Fruit fly (Drosophila melanogaster) whole organism, prepupa: Measurements from ENCODE around the gene Npc2h.

Experiments
- Blimp-1 ChIP-seq: fragments of 200-800 bp; sonication (Bioruptor generic); optimal IDR thresholded peaks from 3 replicates; lab custom pipeline; 2017; ENCODE audit warnings: missing biosample characterization, missing genetic modification characterization, mild to moderate bottlenecking, moderate library complexity, missing genetic modification reagents
- CG10631 ChIP-seq: fragments of 200-800 bp; sonication (Bioruptor generic); optimal IDR thresholded peaks from 2 replicates; lab custom pipeline; 2016; ENCODE audit warnings: missing biosample characterization, missing genetic modification characterization
- CG10669 ChIP-seq: fragments of 200-800 bp; sonication (Bioruptor generic); optimal IDR thresholded peaks from 3 replicates; lab custom pipeline; 2018; ENCODE audit warnings: missing biosample characterization, mild to moderate bottlenecking, missing genetic modification characterization, moderate library complexity
- CG11294 ChIP-seq: fragments of 200-800 bp; sonication (Bioruptor generic); IDR thresholded peaks from 2 replicates; pipeline ENCODE4 v1.3.6; 2022; ENCODE audit warnings: missing biosample characterization, missing genetic modification characterization
- CG11762 ChIP-seq: fragments of 200-800 bp; sonication (Bioruptor generic); optimal IDR thresholded peaks from 3 replicates; lab custom pipeline; 2016; ENCODE audit warnings: missing biosample characterization, missing genetic modification characterization; ENCODE audit not compliant: insufficient read depth
- CG11902 ChIP-seq: fragments of 200-800 bp; sonication (Bioruptor generic); optimal IDR thresholded peaks from 3 replicates; lab custom pipeline; 2016; ENCODE audit warnings: missing biosample characterization, missing genetic modification characterization
- CG1621 ChIP-seq: fragments of 200-800 bp; sonication (Bioruptor generic); optimal IDR thresholded peaks from 3 replicates; lab custom pipeline; 2018; ENCODE audit warnings: missing biosample characterization, mild to moderate bottlenecking, missing genetic modification characterization
- CG16779 ChIP-seq: fragments of 200-800 bp; sonication (Bioruptor generic); optimal IDR thresholded peaks from 3 replicates; lab custom pipeline; 2017; ENCODE audit warnings: missing biosample characterization, mild to moderate bottlenecking, missing genetic modification characterization
- CG3032 ChIP-seq: fragments of 200-800 bp; optimal IDR thresholded peaks from 2 replicates; lab custom pipeline; 2019; ENCODE audit warnings: missing biosample characterization, mild to moderate bottlenecking, missing genetic modification characterization, moderate library complexity
- CG32006 ChIP-seq: fragments of 200-800 bp; sonication (Bioruptor generic); optimal IDR thresholded peaks from 3 replicates; lab custom pipeline; 2017; ENCODE audit warnings: missing biosample characterization, mild to moderate bottlenecking, missing genetic modification characterization
- CG3919 ChIP-seq: fragments of 200-800 bp; sonication (Bioruptor generic); optimal IDR thresholded peaks from 3 replicates; lab custom pipeline; 2016; ENCODE audit warnings: missing biosample characterization, missing genetic modification characterization
- CG4318 ChIP-seq: fragments of 200-800 bp; sonication (Bioruptor generic); optimal IDR thresholded peaks from 3 replicates; lab custom pipeline; 2017; ENCODE audit warnings: missing biosample characterization, mild to moderate bottlenecking, missing genetic modification characterization
- CG6276 ChIP-seq: fragments of 200-800 bp; sonication (Bioruptor generic); optimal IDR thresholded peaks from 2 replicates; lab custom pipeline; 2017; ENCODE audit warnings: missing biosample characterization, mild to moderate bottlenecking, missing genetic modification characterization
- CG6808 ChIP-seq: fragments of 200-800 bp; sonication (Bioruptor generic); optimal IDR thresholded peaks from 3 replicates; lab custom pipeline; 2017; ENCODE audit warnings: missing biosample characterization, missing genetic modification characterization, mild to moderate bottlenecking, moderate library complexity, missing genetic modification reagents
- CG8119 ChIP-seq: fragments of 200-800 bp; sonication (Bioruptor generic); IDR thresholded peaks from 3 replicates; pipeline ENCODE4 v1.3.6; 2022; ENCODE audit warnings: missing biosample characterization, missing genetic modification characterization
- CG8319 ChIP-seq: fragments of 200-800 bp; sonication (Bioruptor generic); optimal IDR thresholded peaks from 3 replicates; lab custom pipeline; 2016; ENCODE audit warnings: missing biosample characterization, missing genetic modification characterization
- CG8632 ChIP-seq: fragments of 200-800 bp; sonication (Bioruptor generic); optimal IDR thresholded peaks from 3 replicates; lab custom pipeline; 2016; ENCODE audit warnings: missing biosample characterization, missing genetic modification characterization
- Eip78C ChIP-seq: fragments of 200-800 bp; sonication (Bioruptor generic); peaks from one replicate; lab custom pipeline; 2016; ENCODE audit warnings: missing biosample characterization, missing genetic modification characterization
- Eip93F ChIP-seq: fragments of 200-800 bp; sonication (Bioruptor generic); optimal IDR thresholded peaks from 2 replicates; lab custom pipeline; 2016; ENCODE audit warnings: missing biosample characterization, mild to moderate bottlenecking, missing genetic modification characterization
- Ets96B ChIP-seq: fragments of 200-800 bp; optimal IDR thresholded peaks from 2 replicates; lab custom pipeline; 2019; ENCODE audit warnings: missing biosample characterization, mild to moderate bottlenecking, missing genetic modification characterization, moderate library complexity
- Hr38 ChIP-seq: sonication (Bioruptor generic); optimal IDR thresholded peaks from 2 replicates; lab custom pipeline; 2016; ENCODE audit warnings: missing biosample characterization, missing genetic modification characterization
- Hr39 ChIP-seq: fragments of 200-800 bp; sonication (Bioruptor generic); optimal IDR thresholded peaks from 2 replicates; lab custom pipeline; 2016; ENCODE audit warnings: missing biosample characterization, missing genetic modification characterization
- Hr4 ChIP-seq: fragments of 200-800 bp; sonication (Bioruptor generic); optimal IDR thresholded peaks from 3 replicates; lab custom pipeline; 2016; ENCODE audit warnings: missing biosample characterization, missing genetic modification characterization
- Lpt ChIP-seq: fragments of 200-800 bp; sonication (Bioruptor generic); optimal IDR thresholded peaks from 3 replicates; lab custom pipeline; 2016; ENCODE audit warnings: missing biosample characterization, missing genetic modification characterization
- Smox ChIP-seq: fragments of 200-800 bp; sonication (Bioruptor generic); optimal IDR thresholded peaks from 3 replicates; lab custom pipeline; 2016; ENCODE audit warnings: missing biosample characterization, missing genetic modification characterization
- Sox14 ChIP-seq: fragments of 200-800 bp; sonication (Bioruptor generic); optimal IDR thresholded peaks from 3 replicates; lab custom pipeline; 2016; ENCODE audit warnings: missing biosample characterization, missing genetic modification characterization
- Sox15 ChIP-seq: fragments of 200-800 bp; sonication (Bioruptor generic); optimal IDR thresholded peaks from 3 replicates; lab custom pipeline; 2016; ENCODE audit warnings: missing biosample characterization, missing genetic modification characterization
- achi ChIP-seq: fragments of 200-800 bp; sonication (Bioruptor generic); optimal IDR thresholded peaks from 3 replicates; lab custom pipeline; 2016; ENCODE audit warnings: missing biosample characterization, missing genetic modification characterization
- acj6 ChIP-seq: fragments of 200-800 bp; sonication (Bioruptor generic); optimal IDR thresholded peaks from 3 replicates; lab custom pipeline; 2016; ENCODE audit warnings: missing biosample characterization, missing genetic modification characterization
- cyc ChIP-seq: fragments of 200-800 bp; sonication (Bioruptor generic); optimal IDR thresholded peaks from 3 replicates; lab custom pipeline; 2016; ENCODE audit warnings: missing biosample characterization, missing genetic modification characterization
- dac ChIP-seq: fragments of 200-800 bp; sonication (Bioruptor generic); optimal IDR thresholded peaks from 2 replicates; lab custom pipeline; 2017; ENCODE audit warnings: missing biosample characterization, mild to moderate bottlenecking, missing genetic modification characterization
- dsx ChIP-seq: fragments of 200-800 bp; optimal IDR thresholded peaks from 3 replicates; lab custom pipeline; 2019; ENCODE audit warnings: missing biosample characterization, mild to moderate bottlenecking, missing genetic modification characterization, moderate library complexity; ENCODE audit not compliant: poor library complexity, severe bottlenecking
- eg ChIP-seq: fragments of 200-800 bp; sonication (Bioruptor generic); IDR thresholded peaks from 3 replicates; pipeline ENCODE4 v1.3.6; 2022; ENCODE audit warnings: missing biosample characterization, missing genetic modification characterization
- esn ChIP-seq: fragments of 200-800 bp; sonication (Bioruptor generic); optimal IDR thresholded peaks from 2 replicates; lab custom pipeline; 2016; ENCODE audit warnings: missing biosample characterization, mild to moderate bottlenecking, missing genetic modification characterization, moderate library complexity
- fd85E ChIP-seq: fragments of 200-800 bp; sonication (Bioruptor generic); optimal IDR thresholded peaks from 3 replicates; lab custom pipeline; 2016; ENCODE audit warnings: missing biosample characterization, missing genetic modification characterization
- fkh ChIP-seq: fragments of 200-800 bp; sonication (Bioruptor generic); optimal IDR thresholded peaks from 3 replicates; lab custom pipeline; 2017; ENCODE audit warnings: missing biosample characterization, mild to moderate bottlenecking, missing genetic modification characterization, moderate library complexity
- lz ChIP-seq: fragments of 200-800 bp; sonication (Bioruptor generic); optimal IDR thresholded peaks from 3 replicates; lab custom pipeline; 2016; ENCODE audit warnings: missing biosample characterization, missing genetic modification characterization
- net ChIP-seq: fragments of 200-800 bp; sonication (Bioruptor generic); optimal IDR thresholded peaks from 3 replicates; lab custom pipeline; 2016; ENCODE audit warnings: missing biosample characterization, missing genetic modification characterization
- pdm3 ChIP-seq: fragments of 200-800 bp; sonication (Bioruptor generic); optimal IDR thresholded peaks from 3 replicates; lab custom pipeline; 2016; ENCODE audit warnings: missing biosample characterization, missing genetic modification characterization
- salr ChIP-seq, 2 experiments: fragments of 200-800 bp; sonication (Bioruptor generic); optimal IDR thresholded peaks; 3 replicates each; lab custom pipeline; 2016 to 2018; ENCODE audit warnings: missing biosample characterization in 2 of 2, missing genetic modification characterization in 2 of 2, mild to moderate bottlenecking in 1 of 2
- svp ChIP-seq: fragments of 200-800 bp; sonication (Bioruptor generic); peaks from one replicate; lab custom pipeline; 2016; ENCODE audit warnings: missing biosample characterization, missing genetic modification characterization
- vri ChIP-seq: fragments of 200-800 bp; sonication (Bioruptor generic); optimal IDR thresholded peaks from 3 replicates; lab custom pipeline; 2016; ENCODE audit warnings: missing biosample characterization, mild to moderate bottlenecking, missing genetic modification characterization

Npc2h gene

DNA sequence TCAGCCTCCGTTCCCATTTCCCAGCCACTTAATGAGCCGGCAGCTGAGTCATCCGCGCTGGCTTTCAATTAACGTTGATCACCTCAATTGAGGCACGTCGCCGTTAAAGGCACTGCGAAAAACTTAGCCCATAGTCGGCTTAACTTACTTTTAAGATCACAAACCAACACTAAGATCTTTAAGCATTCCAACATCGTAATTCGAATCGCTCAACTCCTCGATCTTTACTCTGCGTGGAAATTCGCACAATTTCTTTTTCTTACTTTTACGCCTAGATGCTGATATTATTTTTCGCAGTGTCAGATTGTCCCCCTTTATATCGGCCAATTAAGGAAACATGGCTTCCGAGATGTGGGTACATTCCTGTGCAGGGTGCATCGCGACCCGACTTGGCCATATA, 23.7 kb downstream of the Npc2h start (continued):
- peak; percentile 12 for TF ChIP-seq achi (GFP tag; lab: Kevin White, UChicago)
- TF ChIP-seq CG8119 (GFP tag; lab: Robert Waterston, UW), result 0 out of 3 replicates have a peak, but pooled peaks have one; percentile 20
- TF ChIP-seq CG6276 (GFP tag; lab: Kevin White, UChicago), result no peak
- 0 out of 3 replicates have a peak, but pooled peaks have one; percentile 27 for TF ChIP-seq eg (GFP tag; lab: Robert Waterston, UW)
- peak; percentile 25 for TF ChIP-seq CG10669
- TF ChIP-seq esn (GFP tag; lab: Kevin White, UChicago), result no peak
- TF ChIP-seq Sox15 (GFP tag; lab: Kevin White, UChicago), result no peak
- no peak for TF ChIP-seq vri (GFP tag; lab: Kevin White, UChicago)
- no peak for TF ChIP-seq CG11762
- no peak for TF ChIP-seq CG1621 (tag; lab: Kevin White, UChicago)
- TF ChIP-seq CG3032 (tag; lab: Kevin White, UChicago), result peak; percentile 37
- TF ChIP-seq net, result no peak
- no peak for TF ChIP-seq Hr39 (GFP tag; lab: Kevin White, UChicago)
- TF ChIP-seq CG4318 (GFP tag; lab: Kevin White, UChicago), result no peak
- no peak for TF ChIP-seq salr (GFP tag; optimal IDR thresholded peaks at IDR 0.05; lab: Kevin White, UChicago)
- TF ChIP-seq Blimp-1 (GFP tag; lab: Kevin White, UChicago), result no peak
- peak; percentile 29 for TF ChIP-seq CG32006 (GFP tag; lab: Kevin White, UChicago)
- TF ChIP-seq CG11902 (GFP tag; lab: Kevin White, UChicago), result no peak
- TF ChIP-seq Hr4 (GFP tag; lab: Kevin White, UChicago), result no peak
- TF ChIP-seq CG16779 (tag; lab: Kevin White, UChicago), result no peak

- TF ChIP-seq CG8319 (GFP tag; lab: Kevin White, UChicago) (no peak), Eip78C (peak; percentile 59), Hr4 (GFP tag; lab: Kevin White, UChicago) (no peak), CG3032 (tag; lab: Kevin White, UChicago) (peak; percentile 33), Ets96B (tag; lab: Kevin White, UChicago) (peak; percentile 33), Hr38 (GFP tag; lab: Kevin White, UChicago) (no peak), CG1621 (tag; lab: Kevin White, UChicago) (no peak)
Observed at dm6 chr3R:30721215-30721862, 24.8 kb downstream of the Npc2h start.

- TF ChIP-seq Eip78C, result peak; percentile 6
- no peak for TF ChIP-seq Eip93F (GFP tag; lab: Kevin White, UChicago)
- no peak for TF ChIP-seq fkh (GFP tag; lab: Kevin White, UChicago)
- TF ChIP-seq, all 60 proteins: peak for 1
Observed at dm6 chr3R:30718442-30718841, 27.6 kb downstream of the Npc2h start.

dm6 chr3R:30714395-30714794, 31.7 kb downstream of the Npc2h start:
- TF ChIP-seq CG8119 (GFP tag; lab: Robert Waterston, UW), result 0 out of 3 replicates have a peak, but pooled peaks have one; percentile 22
- TF ChIP-seq CG11294 (GFP tag; lab: Robert Waterston, UW), result peak; percentile 14; the same call in 1 of the 2 replicates
- TF ChIP-seq fkh (GFP tag; lab: Kevin White, UChicago), result no peak
- TF ChIP-seq CG6808 (GFP tag; lab: Kevin White, UChicago), result no peak
- no peak for TF ChIP-seq Smox (GFP tag; lab: Kevin White, UChicago)
- TF ChIP-seq CG3919 (GFP tag; lab: Kevin White, UChicago), result no peak
- no peak for TF ChIP-seq CG10669
- TF ChIP-seq dsx (GFP tag; lab: Kevin White, UChicago), result no peak
- TF ChIP-seq Ets96B (tag; lab: Kevin White, UChicago), result no peak
- TF ChIP-seq svp (GFP tag; lab: Kevin White, UChicago), result no peak
- no peak for TF ChIP-seq CG3032 (tag; lab: Kevin White, UChicago)
- TF ChIP-seq acj6 (GFP tag; lab: Kevin White, UChicago), result no peak
- no peak for TF ChIP-seq Sox15 (GFP tag; lab: Kevin White, UChicago)
- TF ChIP-seq CG32006 (GFP tag; lab: Kevin White, UChicago), result peak; percentile 14
- no peak for TF ChIP-seq Eip78C
- TF ChIP-seq esn (GFP tag; lab: Kevin White, UChicago), result no peak
- no peak for TF ChIP-seq Sox14
- TF ChIP-seq CG11762, result no peak
- no peak for TF ChIP-seq lz (GFP tag; lab: Kevin White, UChicago)
- TF ChIP-seq cyc (GFP tag; lab: Kevin White, UChicago), result no peak
- TF ChIP-seq eg (GFP tag; lab: Robert Waterston, UW), result peak; percentile 74
- no peak for TF ChIP-seq Blimp-1 (GFP tag; lab: Kevin White, UChicago)
- TF ChIP-seq dac (GFP tag; lab: Kevin White, UChicago), result no peak
- TF ChIP-seq pdm3, result no peak
- no peak for TF ChIP-seq fd85E (GFP tag; lab: Kevin White, UChicago)
- TF ChIP-seq Hr38 (GFP tag; lab: Kevin White, UChicago), result no peak
- TF ChIP-seq Eip93F (GFP tag; lab: Kevin White, UChicago), result no peak
- TF ChIP-seq Lpt, result no peak
- TF ChIP-seq CG8632 (GFP tag; lab: Kevin White, UChicago), result no peak
- TF ChIP-seq CG8319 (GFP tag; lab: Kevin White, UChicago), result no peak
- no peak for TF ChIP-seq CG10631
